Fruit fly (Drosophila melanogaster) whole organism, prepupa: ENCODE results near the gene CG14321.
A peak's percentile ranks its signal among the peaks of the same experiment; 100 is the strongest.

ENCODE experiments used
- Blimp-1 ChIP-seq: fragments of 200-800 bp; sonication (Bioruptor generic); optimal IDR thresholded peaks from 3 replicates; lab custom pipeline; 2017; ENCODE audit warnings: missing biosample characterization, missing genetic modification characterization, mild to moderate bottlenecking, moderate library complexity, missing genetic modification reagents
- CG7368 ChIP-seq: fragments of 200-800 bp; sonication (Bioruptor generic); optimal IDR thresholded peaks from 3 replicates; lab custom pipeline; 2016; ENCODE audit warnings: missing biosample characterization, missing genetic modification characterization
- dsx ChIP-seq: fragments of 200-800 bp; optimal IDR thresholded peaks from 3 replicates; lab custom pipeline; 2019; ENCODE audit warnings: missing biosample characterization, mild to moderate bottlenecking, missing genetic modification characterization, moderate library complexity; ENCODE audit not compliant: poor library complexity, severe bottlenecking
- vri ChIP-seq: fragments of 200-800 bp; sonication (Bioruptor generic); optimal IDR thresholded peaks from 3 replicates; lab custom pipeline; 2016; ENCODE audit warnings: missing biosample characterization, mild to moderate bottlenecking, missing genetic modification characterization

dm6 chr3R:17710900-17711645 lies 22.3 kb upstream of the CG14321 start:
- TF ChIP-seq vri (GFP tag; lab: Kevin White, UChicago) (peak; percentile 77), Blimp-1 (GFP tag; lab: Kevin White, UChicago) (no peak), CG7368 (no peak), dsx (no peak)
